Worm (Caenorhabditis elegans) whole organism, late embryonic: ENCODE measurements around the gene F14H12.2.

Experiments used
- ceh-34 ChIP-seq: sonication (generic microtip); optimal IDR thresholded peaks from 2 replicates; lab custom pipeline; 2016; ENCODE audit warnings: mild to moderate bottlenecking, missing genetic modification characterization, missing compliant biosample characterization
- dmd-4 ChIP-seq: sonication (generic microtip); optimal IDR thresholded peaks from 2 replicates; lab custom pipeline; 2016; ENCODE audit warnings: borderline replicate concordance, missing genetic modification characterization, missing compliant biosample characterization
- elt-2 ChIP-seq: sonication (generic microtip); optimal IDR thresholded peaks from 2 replicates; lab custom pipeline; 2016; ENCODE audit warnings: missing genetic modification reagents, missing genetic modification characterization, missing compliant biosample characterization
- gmeb-2 ChIP-seq: sonication (generic microtip); optimal IDR thresholded peaks from 2 replicates; lab custom pipeline; 2016; ENCODE audit warnings: missing genetic modification characterization, inconsistent platforms, missing compliant biosample characterization
- hlh-8 ChIP-seq: sonication (generic microtip); optimal IDR thresholded peaks from 2 replicates; lab custom pipeline; 2016; ENCODE audit warnings: missing genotype, missing genetic modification characterization, missing compliant biosample characterization
- nhr-11 ChIP-seq: fragments of 150-350 bp; optimal IDR thresholded peaks from 2 replicates; lab custom pipeline; 2014; ENCODE audit warnings: missing biosample characterization, missing genetic modification characterization
- pros-1 ChIP-seq: fragments of 150-350 bp; optimal IDR thresholded peaks from 2 replicates; lab custom pipeline; 2014; ENCODE audit warnings: missing biosample characterization, missing genetic modification reagents, missing genetic modification characterization
- rnt-1 ChIP-seq: sonication (generic microtip); optimal IDR thresholded peaks from 2 replicates; lab custom pipeline; 2016; ENCODE audit warnings: missing genetic modification characterization, missing compliant biosample characterization
- sox-2 ChIP-seq: fragments of 200-800 bp; sonication (Bioruptor generic); IDR thresholded peaks from 2 replicates; pipeline ENCODE4 v1.3.6; 2022; ENCODE audit warnings: missing genetic modification reagents, missing genetic modification characterization, missing compliant biosample characterization

DNA sequence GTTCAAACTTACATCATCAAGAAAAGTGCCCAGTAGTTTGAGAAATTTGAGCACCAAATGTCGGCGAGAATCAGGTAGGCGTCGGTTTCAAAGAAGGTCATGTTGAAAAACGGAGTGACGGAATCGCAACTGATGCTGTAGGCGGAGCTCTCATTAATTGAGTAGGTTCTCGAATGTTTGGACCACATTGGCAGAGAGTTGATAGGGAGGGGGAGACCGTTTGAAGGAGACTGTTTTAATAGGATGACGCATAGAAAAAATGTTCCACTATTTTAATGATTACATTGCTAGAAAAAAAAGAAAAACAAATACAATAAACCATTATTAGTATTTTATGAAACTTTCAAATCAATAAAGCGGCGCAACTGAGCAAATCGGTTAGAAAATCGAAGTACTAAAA lies 12.9 kb downstream of the F14H12.2 start, which contains the start of gene F14H12.17:
- no peak for TF ChIP-seq nhr-11
- no peak for TF ChIP-seq ceh-34 (tag; lab: Kevin White, UChicago)
- no peak for TF ChIP-seq gmeb-2 (tag; lab: Kevin White, UChicago)
- TF ChIP-seq sox-2 (GFP tag; lab: Robert Waterston, UW), result no peak
- TF ChIP-seq dmd-4 (tag; lab: Kevin White, UChicago), result no peak
- TF ChIP-seq rnt-1 (tag; lab: Kevin White, UChicago), result no peak
- no peak for TF ChIP-seq hlh-8 (tag; lab: Kevin White, UChicago)
- no peak for TF ChIP-seq elt-2 (tag; lab: Kevin White, UChicago)
- no peak for TF ChIP-seq pros-1 (tag; lab: Kevin White, UChicago)
